Fruit fly (Drosophila melanogaster) whole organism, embryonic: Measurements from ENCODE around the gene Bet1.

Source experiments
- Abd-B ChIP-seq: fragments of 200-800 bp; sonication (Bioruptor generic); optimal IDR thresholded peaks from 2 replicates; lab custom pipeline; 2018; ENCODE audit warnings: missing biosample characterization, mild to moderate bottlenecking, missing genetic modification characterization, moderate library complexity
- Antp ChIP-seq: fragments of 200-800 bp; sonication (Bioruptor generic); optimal IDR thresholded peaks from 3 replicates; lab custom pipeline; 2016; ENCODE audit warnings: missing biosample characterization, missing genetic modification characterization
- B-H1 ChIP-seq: fragments of 200-800 bp; sonication (Bioruptor generic); IDR thresholded peaks from 3 replicates; pipeline ENCODE4 v1.3.6; 2022; ENCODE audit warnings: missing biosample characterization, missing genetic modification characterization
- CG10321 ChIP-seq: fragments of 200-800 bp; sonication (Bioruptor generic); IDR thresholded peaks from 2 replicates; pipeline ENCODE4 v1.3.6; 2022; ENCODE audit warnings: missing biosample characterization, missing genetic modification characterization
- CG11093 ChIP-seq: fragments of 200-800 bp; sonication (Bioruptor generic); IDR thresholded peaks from 3 replicates; pipeline ENCODE4 v1.3.6; 2022; ENCODE audit warnings: missing biosample characterization, missing genetic modification characterization
- CG11695 ChIP-seq: fragments of 200-800 bp; sonication (Bioruptor generic); IDR thresholded peaks from 3 replicates; pipeline ENCODE4 v1.3.6; 2022; ENCODE audit warnings: missing biosample characterization, missing genetic modification characterization
- CG13424 ChIP-seq: fragments of 200-800 bp; sonication (Bioruptor generic); optimal IDR thresholded peaks from 2 replicates; lab custom pipeline; 2019; ENCODE audit warnings: missing biosample characterization, mild to moderate bottlenecking, missing genetic modification characterization, moderate library complexity
- CG14667 ChIP-seq: fragments of 200-800 bp; sonication (Bioruptor generic); IDR thresholded peaks from 2 replicates; pipeline ENCODE4 v1.3.6; 2022; ENCODE audit warnings: missing biosample characterization, missing genetic modification characterization
- CG1529 ChIP-seq: fragments of 200-800 bp; sonication (Bioruptor generic); optimal IDR thresholded peaks from 3 replicates; lab custom pipeline; 2018; ENCODE audit warnings: missing biosample characterization, missing genetic modification characterization
- CG17361 ChIP-seq: fragments of 200-800 bp; sonication (Bioruptor generic); IDR thresholded peaks from 3 replicates; pipeline ENCODE4 v1.3.6; 2022; ENCODE audit warnings: missing biosample characterization, missing genetic modification characterization
- CG17568 ChIP-seq: fragments of 200-800 bp; sonication (Bioruptor generic); optimal IDR thresholded peaks from 2 replicates; lab custom pipeline; 2018; ENCODE audit warnings: missing biosample characterization, mild to moderate bottlenecking, missing genetic modification characterization, moderate library complexity
- CG17612 ChIP-seq: fragments of 200-800 bp; sonication (Bioruptor generic); IDR thresholded peaks from 2 replicates; pipeline ENCODE4 v1.3.6; 2022; ENCODE audit warnings: missing biosample characterization, missing genetic modification characterization
- CG18599 ChIP-seq: fragments of 200-800 bp; sonication (Bioruptor generic); optimal IDR thresholded peaks from 3 replicates; lab custom pipeline; 2017; ENCODE audit warnings: missing biosample characterization, missing genetic modification characterization, mild to moderate bottlenecking, moderate library complexity, missing genetic modification reagents
- CG31441 ChIP-seq: fragments of 200-800 bp; sonication (Bioruptor generic); IDR thresholded peaks from 2 replicates; pipeline ENCODE4 v1.3.6; 2022; ENCODE audit warnings: missing biosample characterization, missing genetic modification characterization
- CG32532 ChIP-seq: fragments of 200-800 bp; sonication (Bioruptor generic); IDR thresholded peaks from 2 replicates; pipeline ENCODE4 v1.3.6; 2022; ENCODE audit warnings: missing biosample characterization, missing genetic modification characterization
- CG34224 ChIP-seq: fragments of 200-800 bp; sonication (Bioruptor generic); IDR thresholded peaks from 3 replicates; pipeline ENCODE4 v1.3.6; 2022; ENCODE audit warnings: missing biosample characterization, missing genetic modification characterization; ENCODE audit not compliant: partially characterized antibody
- CG4360 ChIP-seq: fragments of 200-800 bp; sonication (Bioruptor generic); IDR thresholded peaks from 2 replicates; pipeline ENCODE4 v1.3.6; 2022; ENCODE audit warnings: missing biosample characterization, missing genetic modification characterization
- CG5245 ChIP-seq: fragments of 200-800 bp; sonication (Bioruptor generic); optimal IDR thresholded peaks from 3 replicates; lab custom pipeline; 2016; ENCODE audit warnings: missing biosample characterization, missing genetic modification characterization
- CG5953 ChIP-seq: fragments of 200-800 bp; sonication (Bioruptor generic); IDR thresholded peaks from 2 replicates; pipeline ENCODE4 v1.3.6; 2022; ENCODE audit warnings: missing biosample characterization, missing genetic modification characterization
- CG7271 ChIP-seq: fragments of 200-800 bp; sonication (Bioruptor generic); optimal IDR thresholded peaks from 2 replicates; lab custom pipeline; 2018; ENCODE audit warnings: missing biosample characterization, mild to moderate bottlenecking, missing genetic modification characterization, moderate library complexity
- CG7372 ChIP-seq: fragments of 200-800 bp; sonication (Bioruptor generic); IDR thresholded peaks from 2 replicates; pipeline ENCODE4 v1.3.6; 2022; ENCODE audit warnings: missing biosample characterization, missing genetic modification characterization
- CG7556 ChIP-seq: fragments of 200-800 bp; sonication (Bioruptor generic); optimal IDR thresholded peaks from 2 replicates; lab custom pipeline; 2017; ENCODE audit warnings: missing biosample characterization, mild to moderate bottlenecking, missing genetic modification characterization
- CG7839 ChIP-seq: fragments of 200-800 bp; sonication (Bioruptor generic); optimal IDR thresholded peaks from 3 replicates; lab custom pipeline; 2018; ENCODE audit warnings: missing biosample characterization, mild to moderate bottlenecking, missing genetic modification characterization, moderate library complexity
- CG9817 ChIP-seq: fragments of 200-800 bp; sonication (Bioruptor generic); optimal IDR thresholded peaks from 2 replicates; lab custom pipeline; 2018; ENCODE audit warnings: missing biosample characterization, mild to moderate bottlenecking, missing genetic modification characterization, moderate library complexity
- Dfd ChIP-seq, 2 experiments: fragments of >200 bp; optimal IDR thresholded peaks; 2 replicates each; lab custom pipeline; 2017; ENCODE audit warnings: missing biosample characterization in 2 of 2, missing genetic modification characterization in 2 of 2
- Dref ChIP-seq: fragments of 200-800 bp; sonication (Bioruptor generic); IDR thresholded peaks from 2 replicates; pipeline ENCODE4 v1.3.6; 2022; ENCODE audit warnings: missing biosample characterization, missing genetic modification characterization
- HHEX ChIP-seq: fragments of 200-800 bp; sonication (Bioruptor generic); optimal IDR thresholded peaks from 3 replicates; lab custom pipeline; 2017; ENCODE audit warnings: missing biosample characterization, mild to moderate bottlenecking, missing genetic modification characterization, missing genetic modification reagents
- Hr78 ChIP-seq, 2 experiments: fragments of 200-800 bp in 1 of 2; fragments of >200 bp in 1 of 2; sonication (Bioruptor generic) in 1 of 2; optimal IDR thresholded peaks; 2 replicates each; lab custom pipeline; 2017 to 2019; ENCODE audit warnings: missing biosample characterization in 2 of 2, missing genetic modification characterization in 2 of 2, mild to moderate bottlenecking in 1 of 2, moderate library complexity in 1 of 2
- Lpt ChIP-seq: fragments of >200 bp; optimal IDR thresholded peaks from 2 replicates; lab custom pipeline; 2018; ENCODE audit warnings: missing biosample characterization, missing genetic modification characterization
- Oaz ChIP-seq: fragments of 200-800 bp; sonication (Bioruptor generic); IDR thresholded peaks from 2 replicates; pipeline ENCODE4 v1.3.6; 2022; ENCODE audit warnings: missing biosample characterization, missing genetic modification characterization
- PHDP ChIP-seq: fragments of 200-800 bp; sonication (Bioruptor generic); optimal IDR thresholded peaks from 3 replicates; lab custom pipeline; 2018; ENCODE audit warnings: missing biosample characterization, mild to moderate bottlenecking, missing genetic modification characterization, moderate library complexity
- Six4 ChIP-seq: fragments of 200-800 bp; sonication (Bioruptor generic); optimal IDR thresholded peaks from 2 replicates; lab custom pipeline; 2016; ENCODE audit warnings: missing biosample characterization, missing genetic modification characterization
- Ssrp ChIP-seq: fragments of 200-800 bp; sonication (Bioruptor generic); optimal IDR thresholded peaks from 2 replicates; lab custom pipeline; 2018; ENCODE audit warnings: missing biosample characterization, mild to moderate bottlenecking, missing genetic modification characterization, moderate library complexity
- Usf ChIP-seq: fragments of 200-800 bp; sonication (Bioruptor generic); optimal IDR thresholded peaks from 2 replicates; lab custom pipeline; 2017; ENCODE audit warnings: missing genotype, missing biosample characterization, missing genetic modification characterization
- ap ChIP-seq: fragments of 200-800 bp; sonication (Bioruptor generic); IDR thresholded peaks from 2 replicates; pipeline ENCODE4 v1.3.6; 2022; ENCODE audit warnings: missing biosample characterization, missing genetic modification characterization
- ase ChIP-seq: fragments of 200-800 bp; sonication (Bioruptor generic); IDR thresholded peaks from 3 replicates; pipeline ENCODE4 v1.3.6; 2022; ENCODE audit warnings: missing biosample characterization, missing genetic modification characterization
- chinmo ChIP-seq: fragments of 200-800 bp; sonication (Bioruptor generic); IDR thresholded peaks from 4 replicates; pipeline ENCODE4 v1.3.6; 2022; ENCODE audit warnings: missing biosample characterization, missing genetic modification characterization; ENCODE audit not compliant: partially characterized antibody
- gfzf ChIP-seq: fragments of 200-800 bp; sonication (Bioruptor generic); optimal IDR thresholded peaks from 2 replicates; lab custom pipeline; 2016; ENCODE audit warnings: missing biosample characterization, mild to moderate bottlenecking, missing genetic modification characterization, moderate library complexity
- grau ChIP-seq: fragments of 200-800 bp; optimal IDR thresholded peaks from 3 replicates; lab custom pipeline; 2019; ENCODE audit warnings: missing biosample characterization, mild to moderate bottlenecking, missing genetic modification characterization, moderate library complexity
- gsb ChIP-seq: fragments of 200-800 bp; sonication (Bioruptor generic); IDR thresholded peaks from 2 replicates; pipeline ENCODE4 v1.3.6; 2022; ENCODE audit warnings: missing biosample characterization, missing genetic modification characterization
- hbn ChIP-seq: fragments of 200-800 bp; sonication (Bioruptor generic); IDR thresholded peaks from 2 replicates; pipeline ENCODE4 v1.3.6; 2022; ENCODE audit warnings: missing biosample characterization, missing genetic modification characterization; ENCODE audit not compliant: partially characterized antibody
- lilli ChIP-seq: fragments of 200-800 bp; sonication (Bioruptor generic); optimal IDR thresholded peaks from 3 replicates; lab custom pipeline; 2016; ENCODE audit warnings: missing biosample characterization, missing genetic modification characterization
- nerfin-1 ChIP-seq: fragments of 200-800 bp; sonication (Bioruptor generic); optimal IDR thresholded peaks from 3 replicates; lab custom pipeline; 2019; ENCODE audit warnings: missing biosample characterization, mild to moderate bottlenecking, missing genetic modification characterization, moderate library complexity
- phol ChIP-seq: fragments of 200-800 bp; sonication (Bioruptor generic); optimal IDR thresholded peaks from 3 replicates; lab custom pipeline; 2018; ENCODE audit warnings: missing biosample characterization, mild to moderate bottlenecking, missing genetic modification characterization, moderate library complexity
- pnt ChIP-seq: fragments of 200-800 bp; sonication (Bioruptor generic); optimal IDR thresholded peaks from 3 replicates; lab custom pipeline; 2016; ENCODE audit warnings: missing biosample characterization, missing genetic modification characterization
- ranshi ChIP-seq: fragments of 200-800 bp; sonication (Bioruptor generic); IDR thresholded peaks from 2 replicates; pipeline ENCODE4 v1.3.6; 2022; ENCODE audit warnings: missing biosample characterization, missing genetic modification characterization
- rib ChIP-seq: fragments of 200-800 bp; sonication (Bioruptor generic); IDR thresholded peaks from 2 replicates; pipeline ENCODE4 v1.3.6; 2022; ENCODE audit warnings: missing biosample characterization, missing genetic modification characterization
- sob ChIP-seq: fragments of 200-800 bp; sonication (Bioruptor generic); IDR thresholded peaks from 2 replicates; pipeline ENCODE4 v1.3.6; 2022; ENCODE audit warnings: missing biosample characterization, missing genetic modification characterization
- wek ChIP-seq: fragments of 200-800 bp; sonication (Bioruptor generic); optimal IDR thresholded peaks from 3 replicates; lab custom pipeline; 2018; ENCODE audit warnings: missing biosample characterization, mild to moderate bottlenecking, missing genetic modification characterization, moderate library complexity

The Bet1 gene

dm6 chr3L:19233798-19234781 is 27.1 kb upstream of the Bet1 start (continued):
- TF ChIP-seq phol = peak; percentile 34
- no peak for TF ChIP-seq CG7271 (tag; lab: Kevin White, UChicago)
- peak; percentile 65; the same call in 2 of the 3 replicates for TF ChIP-seq CG17361 (GFP tag; lab: Robert Waterston, UW)
- TF ChIP-seq PHDP = peak; percentile 14
- no peak for TF ChIP-seq Usf (GFP tag; lab: Kevin White, UChicago)
- TF ChIP-seq sob (GFP tag; lab: Robert Waterston, UW) = no peak
- TF ChIP-seq Oaz (GFP tag; lab: Robert Waterston, UW) = no peak
- no peak for TF ChIP-seq nerfin-1 (tag; lab: Kevin White, UChicago)
- TF ChIP-seq CG5953 = no peak
- no peak for TF ChIP-seq Six4 (GFP tag; lab: Kevin White, UChicago)
- no peak for TF ChIP-seq HHEX (GFP tag; lab: Kevin White, UChicago)
- TF ChIP-seq CG7372 = no peak
- no peak for TF ChIP-seq gsb (GFP tag; lab: Robert Waterston, UW)
- no peak for TF ChIP-seq gfzf
- TF ChIP-seq CG7556 (GFP tag; lab: Kevin White, UChicago) = peak; percentile 31
- no peak for TF ChIP-seq Hr78 (GFP tag; optimal IDR thresholded peaks at IDR 0.05; lab: Kevin White, UChicago)
- TF ChIP-seq lilli (GFP tag; lab: Kevin White, UChicago) = no peak
- TF ChIP-seq CG18599 (GFP tag; lab: Kevin White, UChicago) = no peak
- no peak for TF ChIP-seq ap (GFP tag; lab: Robert Waterston, UW)
- no peak for TF ChIP-seq Dfd (GFP tag; optimal IDR thresholded peaks at IDR 0.05; lab: Kevin White, UChicago)
- no peak for TF ChIP-seq Lpt
- peak; percentile 23 for TF ChIP-seq Abd-B
- no peak for TF ChIP-seq CG9817 (tag; lab: Kevin White, UChicago)
- peak; percentile 3 for TF ChIP-seq grau (tag; lab: Kevin White, UChicago)
- TF ChIP-seq Dref (GFP tag; lab: Robert Waterston, UW) = no peak
- TF ChIP-seq hbn (GFP tag; lab: Robert Waterston, UW) = no peak
- TF ChIP-seq CG17612 (GFP tag; lab: Robert Waterston, UW) = no peak
- TF ChIP-seq CG11093 (GFP tag; lab: Robert Waterston, UW) = no peak
- TF ChIP-seq CG34224 (GFP tag; lab: Robert Waterston, UW) = no peak
- 0 out of 3 replicates have a peak, but pooled peaks have one; percentile 8 for TF ChIP-seq CG11695 (GFP tag; lab: Robert Waterston, UW)
- peak; percentile 25 for TF ChIP-seq CG7839
- TF ChIP-seq chinmo (GFP tag; lab: Robert Waterston, UW) = no peak
- no peak for TF ChIP-seq wek
- TF ChIP-seq CG5245 = no peak
- TF ChIP-seq CG1529 (GFP tag; lab: Kevin White, UChicago) = no peak
- TF ChIP-seq Ssrp = peak; percentile 10
- no peak for TF ChIP-seq CG17568 (GFP tag; lab: Kevin White, UChicago)
- no peak for TF ChIP-seq CG13424 (tag; lab: Kevin White, UChicago)
- TF ChIP-seq CG32532 (GFP tag; lab: Robert Waterston, UW) = no peak
- no peak for TF ChIP-seq rib (GFP tag; lab: Robert Waterston, UW)
- no peak for TF ChIP-seq ase (GFP tag; lab: Robert Waterston, UW)
- TF ChIP-seq CG14667 (GFP tag; lab: Robert Waterston, UW) = no peak
- no peak for TF ChIP-seq pnt (GFP tag; lab: Kevin White, UChicago)
- no peak for TF ChIP-seq CG10321 (GFP tag; lab: Robert Waterston, UW)
- no peak for TF ChIP-seq Antp
- TF ChIP-seq ranshi (GFP tag; lab: Robert Waterston, UW) = 0 out of 2 replicates have a peak, but pooled peaks have one; percentile 12
- no peak for TF ChIP-seq B-H1 (GFP tag; lab: Robert Waterston, UW)
- peak; percentile 58; the same call in 1 of the 2 replicates for TF ChIP-seq CG4360 (GFP tag; lab: Robert Waterston, UW)
- TF ChIP-seq CG31441 = peak; percentile 41; the same call in 1 of the 2 replicates
